Worm (Caenorhabditis elegans): Measurements from ENCODE around the gene F40F12.9.

The F40F12.9 gene

ce11 chrIII:9910608-9911479 is at the start of gene F40F12.9, which contains the start of gene cyld-1:
Gene F40F12.9, plus strand, starts transcription at chrIII:9911328.
Gene cyld-1, minus strand, starts transcription at chrIII:9910658.
- no peak for TF ChIP-seq elt-3 (tag; optimal IDR thresholded peaks at IDR 0.05)
- no peak for TF ChIP-seq cnd-1 (tag; optimal IDR thresholded peaks at IDR 0.05)
- TF ChIP-seq elt-1 (tag; optimal IDR thresholded peaks at IDR 0.05; ENCODE audit: borderline replicate concordance, insufficient read depth) = no peak
- no peak for TF ChIP-seq unc-62 (GFP tag; optimal IDR thresholded peaks at IDR 0.05)
- no peak for TF ChIP-seq sem-2 (GFP tag; optimal IDR thresholded peaks at IDR 0.05)
- TF ChIP-seq lin-13 (tag; optimal IDR thresholded peaks at IDR 0.05) = no peak
- no peak for TF ChIP-seq sptf-1 (tag; optimal IDR thresholded peaks at IDR 0.05)
- no peak for TF ChIP-seq ceh-39 (tag; optimal IDR thresholded peaks at IDR 0.05)
- no peak for TF ChIP-seq snpc-4 (tag; optimal IDR thresholded peaks at IDR 0.05)

- no peak for TF ChIP-seq unc-39 (tag; optimal IDR thresholded peaks at IDR 0.05)
- no peak for TF ChIP-seq elt-3 (tag; optimal IDR thresholded peaks at IDR 0.05)
- no peak for TF ChIP-seq mab-5 (tag; optimal IDR thresholded peaks at IDR 0.05)
- peak; percentile 84 for TF ChIP-seq ceh-83 (GFP tag; optimal IDR thresholded peaks at IDR 0.05)
- TF ChIP-seq hlh-1 (tag; optimal IDR thresholded peaks at IDR 0.05) = peak; percentile 26
- no peak for TF ChIP-seq elt-1 (tag; optimal IDR thresholded peaks at IDR 0.05; ENCODE audit: borderline replicate concordance, insufficient read depth)
- TF ChIP-seq zip-8 (tag; optimal IDR thresholded peaks at IDR 0.05) = no peak
- TF ChIP-seq nhr-12 (tag; optimal IDR thresholded peaks at IDR 0.05) = no peak
- peak; percentile 93 for TF ChIP-seq drap-1 (GFP tag; optimal IDR thresholded peaks at IDR 0.05)
- TF ChIP-seq lin-13 (tag; optimal IDR thresholded peaks at IDR 0.05) = peak; percentile 23
- no peak for TF ChIP-seq nhr-2 (tag; optimal IDR thresholded peaks at IDR 0.05)
- no peak for TF ChIP-seq nhr-76 (tag; optimal IDR thresholded peaks at IDR 0.05)
- TF ChIP-seq ham-2 (GFP tag; optimal IDR thresholded peaks at IDR 0.05) = peak; percentile 56
- no peak for TF ChIP-seq blmp-1 (tag; optimal IDR thresholded peaks at IDR 0.05)
- peak; percentile 71 for TF ChIP-seq sem-2 (GFP tag; optimal IDR thresholded peaks at IDR 0.05)
- no peak for TF ChIP-seq lsy-2 (tag; optimal IDR thresholded peaks at IDR 0.05)
- peak; percentile 82 for TF ChIP-seq unc-120 (tag; optimal IDR thresholded peaks at IDR 0.05; ENCODE audit: poor library complexity, severe bottlenecking)
- peak; percentile 83 for TF ChIP-seq M03D4.4 (tag; optimal IDR thresholded peaks at IDR 0.05)
- no peak for TF ChIP-seq nhr-237 (tag; optimal IDR thresholded peaks at IDR 0.05)
- TF ChIP-seq nhr-28 (tag; optimal IDR thresholded peaks at IDR 0.05) = peak; percentile 28
- TF ChIP-seq cnd-1 (tag; optimal IDR thresholded peaks at IDR 0.05) = peak; percentile 89
- TF ChIP-seq ceh-43 (GFP tag; optimal IDR thresholded peaks at IDR 0.05) = peak; percentile 85
- peak; percentile 80 for TF ChIP-seq bed-3 (GFP tag; optimal IDR thresholded peaks at IDR 0.05)
- peak; percentile 89 for TF ChIP-seq lin-32 (GFP tag; optimal IDR thresholded peaks at IDR 0.05)
- TF ChIP-seq flh-1 (GFP tag; optimal IDR thresholded peaks at IDR 0.05) = peak; percentile 65
- TF ChIP-seq ces-1 (GFP tag; optimal IDR thresholded peaks at IDR 0.05) = peak; percentile 45
- TF ChIP-seq ceh-39 (tag; optimal IDR thresholded peaks at IDR 0.05) = no peak
- TF ChIP-seq pha-4 (tag; optimal IDR thresholded peaks at IDR 0.05) = peak; percentile 36
- peak; percentile 90 for TF ChIP-seq sptf-1 (tag; optimal IDR thresholded peaks at IDR 0.05)
- peak; percentile 63 for TF ChIP-seq tbx-8 (GFP tag; optimal IDR thresholded peaks at IDR 0.05)
- TF ChIP-seq ztf-11 (tag; optimal IDR thresholded peaks at IDR 0.05) = no peak
- TF ChIP-seq mep-1 (tag; optimal IDR thresholded peaks at IDR 0.05) = peak; percentile 53
- TF ChIP-seq mls-2 (tag; optimal IDR thresholded peaks at IDR 0.05) = peak; percentile 94
- TF ChIP-seq snpc-4 (tag; optimal IDR thresholded peaks at IDR 0.05) = no peak
- peak; percentile 32 for TF ChIP-seq unc-62 (GFP tag; optimal IDR thresholded peaks at IDR 0.05)
Observed at ce11 chrIII:9861470-9862342, 49.4 kb upstream of the F40F12.9 start.
